Worm (Caenorhabditis elegans) whole organism, young adult: ENCODE results near the gene F22F7.12.
A peak's percentile ranks its signal among the peaks of the same experiment; 100 is the strongest.

Source experiments
- B0035.1 ChIP-seq: sonication (generic microtip); optimal IDR thresholded peaks from 2 replicates; lab custom pipeline; 2016; ENCODE audit warnings: missing genetic modification characterization, mild to moderate bottlenecking, missing compliant biosample characterization, missing genotype, missing genetic modification reagents
- C17E4.6 ChIP-seq: fragments of 200-800 bp; sonication (Bioruptor generic); IDR thresholded peaks from 2 replicates; pipeline ENCODE4 v1.3.6; 2022; ENCODE audit warnings: missing genetic modification reagents, missing genetic modification characterization, missing compliant biosample characterization
- D2030.7 ChIP-seq: fragments of 200-800 bp; sonication (Bioruptor generic); IDR thresholded peaks from 2 replicates; pipeline ENCODE4 v1.3.6; 2022; ENCODE audit warnings: missing genetic modification reagents, missing genetic modification characterization, missing compliant biosample characterization
- F23B12.7 ChIP-seq: sonication (generic microtip); optimal IDR thresholded peaks from 2 replicates; lab custom pipeline; 2017; ENCODE audit warnings: missing genetic modification characterization, mild to moderate bottlenecking, missing compliant biosample characterization, antibody characterized with exemption, moderate library complexity; ENCODE audit not compliant: insufficient read depth
- F57A8.1 ChIP-seq: fragments of 200-800 bp; sonication (Bioruptor generic); optimal IDR thresholded peaks from 2 replicates; lab custom pipeline; 2018; ENCODE audit warnings: mild to moderate bottlenecking, missing genetic modification characterization, moderate library complexity, missing compliant biosample characterization
- K11D2.4 ChIP-seq: fragments of 200-800 bp; sonication (Bioruptor generic); IDR thresholded peaks from 2 replicates; pipeline ENCODE4 v1.3.6; 2022; ENCODE audit warnings: missing genetic modification reagents, missing genetic modification characterization, missing compliant biosample characterization
- K12H6.12 ChIP-seq: fragments of 200-800 bp; sonication (Bioruptor generic); optimal IDR thresholded peaks from 2 replicates; lab custom pipeline; 2018; ENCODE audit warnings: mild to moderate bottlenecking, missing genetic modification characterization, missing compliant biosample characterization
- Y67H2A.10 ChIP-seq: fragments of 200-800 bp; sonication (Bioruptor generic); conservative IDR thresholded peaks from 2 replicates; pipeline ENCODE4 v1.3.6; 2022; ENCODE audit warnings: missing genetic modification reagents, missing genetic modification characterization, missing compliant biosample characterization
- Y79H2A.3 ChIP-seq: fragments of 200-800 bp; sonication (Bioruptor generic); conservative IDR thresholded peaks from 2 replicates; pipeline ENCODE4 v1.3.6; 2022; ENCODE audit warnings: missing genetic modification reagents, missing genetic modification characterization, missing compliant biosample characterization
- athp-1 ChIP-seq: sonication (generic microtip); optimal IDR thresholded peaks from 2 replicates; lab custom pipeline; 2017; ENCODE audit warnings: mild to moderate bottlenecking, missing genetic modification characterization, missing compliant biosample characterization
- attf-5 ChIP-seq: fragments of 200-800 bp; sonication (Bioruptor generic); optimal IDR thresholded peaks from 2 replicates; lab custom pipeline; 2018; ENCODE audit warnings: mild to moderate bottlenecking, missing genetic modification characterization, missing compliant biosample characterization
- cebp-1 ChIP-seq, 2 experiments: fragments of 200-800 bp in 1 of 2; sonication (Bioruptor generic) in 1 of 2; sonication (generic microtip) in 1 of 2; IDR thresholded peaks in 1 of 2; optimal IDR thresholded peaks in 1 of 2; 2 replicates each; pipeline versions ENCODE4 v1.3.6 to Lab custom; 2017 to 2022; ENCODE audit warnings: missing compliant biosample characterization in 2 of 2, missing genetic modification characterization in 2 of 2, mild to moderate bottlenecking in 1 of 2, missing genetic modification reagents in 1 of 2, moderate library complexity in 1 of 2
- ceh-100 ChIP-seq: fragments of 200-800 bp; sonication (Bioruptor generic); IDR thresholded peaks from 2 replicates; pipeline ENCODE4 v1.3.6; 2022; ENCODE audit warnings: missing genetic modification reagents, missing genetic modification characterization, missing compliant biosample characterization
- ceh-58 ChIP-seq: fragments of 200-800 bp; sonication (Bioruptor generic); IDR thresholded peaks from 2 replicates; pipeline ENCODE4 v1.3.6; 2022; ENCODE audit warnings: missing genetic modification characterization, missing compliant biosample characterization
- ceh-91 ChIP-seq: fragments of 200-800 bp; sonication (Bioruptor generic); IDR thresholded peaks from 2 replicates; pipeline ENCODE4 v1.3.6; 2022; ENCODE audit warnings: missing genetic modification reagents, missing genetic modification characterization, missing compliant biosample characterization
- die-1 ChIP-seq: sonication (generic microtip); optimal IDR thresholded peaks from 2 replicates; lab custom pipeline; 2016; ENCODE audit warnings: missing genotype, mild to moderate bottlenecking, missing genetic modification characterization, missing compliant biosample characterization
- dox-1 ChIP-seq: fragments of 200-800 bp; sonication (Bioruptor generic); IDR thresholded peaks from 2 replicates; pipeline ENCODE4 v1.3.6; 2022; ENCODE audit warnings: missing genetic modification reagents, missing genetic modification characterization, missing compliant biosample characterization
- efl-1 ChIP-seq: fragments of 150-350 bp; optimal IDR thresholded peaks from 2 replicates; lab custom pipeline; 2014; ENCODE audit warnings: missing biosample characterization, missing genetic modification reagents, missing genetic modification characterization
- egrh-3 ChIP-seq: fragments of 200-800 bp; sonication (Bioruptor generic); IDR thresholded peaks from 2 replicates; pipeline ENCODE4 v1.3.6; 2022; ENCODE audit warnings: missing genetic modification reagents, missing genetic modification characterization, missing compliant biosample characterization
- ets-4 ChIP-seq: fragments of 200-800 bp; sonication (Bioruptor generic); optimal IDR thresholded peaks from 2 replicates; lab custom pipeline; 2018; ENCODE audit warnings: mild to moderate bottlenecking, missing genetic modification characterization, missing compliant biosample characterization
- fkh-3 ChIP-seq: sonication (generic microtip); optimal IDR thresholded peaks from 2 replicates; lab custom pipeline; 2016; ENCODE audit warnings: mild to moderate bottlenecking, missing genetic modification characterization, missing compliant biosample characterization
- him-1 ChIP-seq: sonication (generic microtip); optimal IDR thresholded peaks from 2 replicates; lab custom pipeline; 2016; ENCODE audit warnings: missing genotype, missing genetic modification reagents, missing genetic modification characterization, missing compliant biosample characterization
- hlh-12 ChIP-seq: sonication (generic microtip); optimal IDR thresholded peaks from 2 replicates; lab custom pipeline; 2016; ENCODE audit warnings: missing genetic modification characterization, missing compliant biosample characterization
- hmg-20 ChIP-seq: fragments of 200-800 bp; sonication (Bioruptor generic); IDR thresholded peaks from 2 replicates; pipeline ENCODE4 v1.3.6; 2022; ENCODE audit warnings: missing genetic modification reagents, missing genetic modification characterization, missing compliant biosample characterization
- lag-1 ChIP-seq: fragments of 200-800 bp; sonication (Bioruptor generic); IDR thresholded peaks from 2 replicates; pipeline ENCODE4 v1.3.6; 2022; ENCODE audit warnings: missing genetic modification reagents, missing genetic modification characterization, missing compliant biosample characterization
- let-526 ChIP-seq: fragments of 200-800 bp; sonication (Bioruptor generic); IDR thresholded peaks from 2 replicates; pipeline ENCODE4 v1.3.6; 2022; ENCODE audit warnings: missing genetic modification reagents, missing genetic modification characterization, missing compliant biosample characterization
- lin-26 ChIP-seq: fragments of 200-800 bp; sonication (Bioruptor generic); IDR thresholded peaks from 2 replicates; pipeline ENCODE4 v1.3.6; 2022; ENCODE audit warnings: missing genetic modification reagents, missing genetic modification characterization, missing compliant biosample characterization
- lin-35 ChIP-seq, 3 experiments: fragments of 150-350 bp in 2 of 3; sonication (generic microtip) in 1 of 3; optimal IDR thresholded peaks; 2 replicates each; lab custom pipeline; 2014 to 2018; ENCODE audit warnings: missing biosample characterization in 3 of 3, missing genetic modification characterization in 3 of 3, missing genetic modification reagents in 3 of 3
- lsy-27 ChIP-seq: sonication (generic microtip); optimal IDR thresholded peaks from 2 replicates; lab custom pipeline; 2017; ENCODE audit warnings: missing genetic modification characterization, mild to moderate bottlenecking, missing compliant biosample characterization, antibody characterized with exemption, missing genotype, borderline replicate concordance; ENCODE audit not compliant: insufficient read depth
- madf-3 ChIP-seq: fragments of 200-800 bp; sonication (Bioruptor generic); IDR thresholded peaks from 2 replicates; pipeline ENCODE4 v1.3.6; 2022; ENCODE audit warnings: missing genetic modification reagents, missing genetic modification characterization, missing compliant biosample characterization
- madf-6 ChIP-seq: fragments of 200-800 bp; sonication (Bioruptor generic); IDR thresholded peaks from 2 replicates; pipeline ENCODE4 v1.3.6; 2022; ENCODE audit warnings: missing genetic modification reagents, missing genetic modification characterization, missing compliant biosample characterization
- madf-8 ChIP-seq: fragments of 200-800 bp; sonication (Bioruptor generic); conservative IDR thresholded peaks from 2 replicates; pipeline ENCODE4 v1.3.6; 2022; ENCODE audit warnings: missing genetic modification reagents, missing genetic modification characterization, missing compliant biosample characterization
- mcd-1 ChIP-seq: fragments of 200-800 bp; sonication (Bioruptor generic); IDR thresholded peaks from 2 replicates; pipeline ENCODE4 v1.3.6; 2022; ENCODE audit warnings: missing genetic modification reagents, missing genetic modification characterization, missing compliant biosample characterization
- mxl-1 ChIP-seq: sonication (generic microtip); optimal IDR thresholded peaks from 2 replicates; lab custom pipeline; 2016; ENCODE audit warnings: missing genetic modification characterization, missing compliant biosample characterization
- nfya-1 ChIP-seq: sonication (generic microtip); optimal IDR thresholded peaks from 2 replicates; lab custom pipeline; 2017; ENCODE audit warnings: antibody characterized with exemption, missing compliant biosample characterization, missing genetic modification characterization, borderline replicate concordance; ENCODE audit not compliant: insufficient read depth
- nhr-120 ChIP-seq: fragments of 200-800 bp; sonication (Bioruptor generic); IDR thresholded peaks from 2 replicates; pipeline ENCODE4 v1.3.6; 2022; ENCODE audit warnings: missing genetic modification characterization, missing compliant biosample characterization
- nhr-80 ChIP-seq: sonication (generic microtip); optimal IDR thresholded peaks from 2 replicates; lab custom pipeline; 2016; ENCODE audit warnings: missing genetic modification characterization, missing compliant biosample characterization
- pbrm-1 ChIP-seq: fragments of 200-800 bp; sonication (Bioruptor generic); IDR thresholded peaks from 2 replicates; pipeline ENCODE4 v1.3.6; 2022; ENCODE audit warnings: missing genetic modification reagents, missing genetic modification characterization, missing compliant biosample characterization
- pha-4 ChIP-seq: fragments of 150-350 bp; sonication (generic microtip); optimal IDR thresholded peaks from 2 replicates; lab custom pipeline; 2014; ENCODE audit warnings: missing biosample characterization, missing genetic modification reagents, missing genetic modification characterization
- repo-1 ChIP-seq: sonication (generic microtip); optimal IDR thresholded peaks from 2 replicates; lab custom pipeline; 2017; ENCODE audit warnings: mild to moderate bottlenecking, missing genetic modification characterization, missing compliant biosample characterization
- rpc-1 ChIP-seq, 2 experiments: fragments of 150-350 bp in 1 of 2; sonication (generic microtip) in 1 of 2; optimal IDR thresholded peaks; 2 replicates each; lab custom pipeline; 2014 to 2018; ENCODE audit warnings: missing biosample characterization in 1 of 2, missing genetic modification characterization in 1 of 2, missing genetic modification reagents in 1 of 2, missing genotype in 1 of 2
- sptf-2 ChIP-seq: fragments of 200-800 bp; sonication (Bioruptor generic); optimal IDR thresholded peaks from 2 replicates; lab custom pipeline; 2018; ENCODE audit warnings: mild to moderate bottlenecking, missing genetic modification characterization, missing compliant biosample characterization
- tlf-1 ChIP-seq: fragments of 200-800 bp; sonication (Bioruptor generic); optimal IDR thresholded peaks from 2 replicates; lab custom pipeline; 2018; ENCODE audit warnings: mild to moderate bottlenecking, missing genetic modification characterization, missing compliant biosample characterization
- unc-130 ChIP-seq: sonication (generic microtip); optimal IDR thresholded peaks from 2 replicates; lab custom pipeline; 2016; ENCODE audit warnings: missing genetic modification reagents, missing genetic modification characterization, missing compliant biosample characterization
- ztf-6 ChIP-seq: fragments of 200-800 bp; sonication (Bioruptor generic); IDR thresholded peaks from 2 replicates; pipeline ENCODE4 v1.3.6; 2022; ENCODE audit warnings: missing genetic modification reagents, missing genetic modification characterization, missing compliant biosample characterization

Gene F22F7.12

ce11 chrV:2139918-2140317, 4.4 kb downstream of the F22F7.12 start, which contains the start of gene F22F7.7:
Gene F22F7.7 (minus strand): TSS chrV:2140042.
- TF ChIP-seq hlh-12 (tag; lab: Kevin White, UChicago), result no peak
- no peak for TF ChIP-seq mcd-1 (GFP tag; lab: Robert Waterston, UW)
- no peak for TF ChIP-seq lin-26 (GFP tag; lab: Robert Waterston, UW)
- TF ChIP-seq ztf-6, result no peak
- TF ChIP-seq sptf-2 (GFP tag; lab: Kevin White, UChicago), result no peak
- TF ChIP-seq pbrm-1 (GFP tag; lab: Robert Waterston, UW), result no peak
- no peak for TF ChIP-seq let-526
- TF ChIP-seq athp-1 (tag; lab: Kevin White, UChicago), result no peak
- TF ChIP-seq hmg-20 (GFP tag; lab: Robert Waterston, UW), result no peak
- no peak for TF ChIP-seq lag-1
- no peak for TF ChIP-seq madf-6 (GFP tag; lab: Robert Waterston, UW)
- no peak for TF ChIP-seq lsy-27 (tag; lab: Kevin White, UChicago)
- TF ChIP-seq ceh-100 (GFP tag; lab: Robert Waterston, UW), result no peak

ce11 chrV:2138287-2138686, 6.0 kb downstream of the F22F7.12 start:
- TF ChIP-seq tlf-1 (GFP tag; lab: Kevin White, UChicago) (no peak), repo-1 (tag; lab: Kevin White, UChicago) (no peak), mxl-1 (no peak), pha-4 (tag; lab: Kevin White, UChicago) (no peak), K11D2.4 (no peak), attf-5 (no peak), fkh-3 (tag; lab: Kevin White, UChicago) (no peak), F57A8.1 (GFP tag; lab: Kevin White, UChicago) (no peak), rpc-1 (optimal IDR thresholded peaks at IDR 0.05; lab: Kevin White, UChicago) (no peak), rpc-1 (tag; optimal IDR thresholded peaks at IDR 0.05; lab: Kevin White, UChicago) (no peak), die-1 (tag; lab: Kevin White, UChicago) (no peak), ceh-91 (GFP tag; lab: Robert Waterston, UW) (no peak)
- TF ChIP-seq, all 124 proteins: peak for 0

DNA sequence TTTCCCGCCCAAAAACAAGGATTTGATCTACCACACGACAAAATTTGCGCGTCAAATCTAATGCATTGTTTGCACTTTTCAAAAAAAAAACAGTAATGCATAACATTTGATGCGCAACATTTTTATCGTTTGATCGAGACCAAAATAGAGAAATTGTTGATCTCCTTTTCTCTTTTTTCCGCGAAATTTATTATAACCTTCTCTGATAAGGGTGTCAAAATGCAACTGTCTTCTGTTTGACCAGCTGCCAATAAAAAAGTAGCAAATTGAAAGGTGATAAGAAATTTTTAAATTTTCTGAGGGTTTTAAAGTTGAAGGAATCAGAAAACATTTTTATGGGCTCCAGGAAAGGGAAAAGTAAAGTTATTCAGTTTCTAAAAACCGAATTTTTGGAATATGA, 7.3 kb downstream of the F22F7.12 start:
- no peak for TF ChIP-seq madf-3
- TF ChIP-seq madf-8, result no peak
- peak; percentile 53 for TF ChIP-seq nhr-80 (tag; lab: Kevin White, UChicago)

- TF ChIP-seq nhr-80 (tag; lab: Kevin White, UChicago) (peak; percentile 36), ets-4 (no peak), D2030.7 (no peak), efl-1 (GFP tag; lab: Kevin White, UChicago) (no peak), egrh-3 (GFP tag; lab: Robert Waterston, UW) (peak; percentile 55), dox-1 (GFP tag; lab: Robert Waterston, UW) (peak; percentile 49; the same call in 1 of the 2 replicates), hmg-20 (GFP tag; lab: Robert Waterston, UW) (no peak), unc-130 (GFP tag; lab: Kevin White, UChicago) (no peak), F23B12.7 (tag; lab: Kevin White, UChicago) (no peak), B0035.1 (tag; lab: Kevin White, UChicago) (no peak), ceh-58 (GFP tag; lab: Robert Waterston, UW) (no peak), Y79H2A.3 (GFP tag; lab: Robert Waterston, UW) (no peak), nfya-1 (no peak), nhr-120 (GFP tag; lab: Robert Waterston, UW) (no peak), K12H6.12 (tag; lab: Kevin White, UChicago) (peak; percentile 25), Y67H2A.10 (GFP tag; lab: Robert Waterston, UW) (no peak), lin-35 (GFP tag; optimal IDR thresholded peaks at IDR 0.05; lab: Kevin White, UChicago) (peak in 1 of 3 experiments; percentile 16), C17E4.6 (GFP tag; lab: Robert Waterston, UW) (no peak), cebp-1 (GFP tag; IDR thresholded peaks at IDR 0.05; lab: Robert Waterston, UW) (no peak), cebp-1 (tag; optimal IDR thresholded peaks at IDR 0.05; lab: Kevin White, UChicago) (peak; percentile 46), him-1 (no peak)
These were observed 9.0 kb downstream of the F22F7.12 start for ce11 chrV:2135323-2135722.
